Worm (Caenorhabditis elegans): Measurements from ENCODE around the gene sel-2.

DNA sequence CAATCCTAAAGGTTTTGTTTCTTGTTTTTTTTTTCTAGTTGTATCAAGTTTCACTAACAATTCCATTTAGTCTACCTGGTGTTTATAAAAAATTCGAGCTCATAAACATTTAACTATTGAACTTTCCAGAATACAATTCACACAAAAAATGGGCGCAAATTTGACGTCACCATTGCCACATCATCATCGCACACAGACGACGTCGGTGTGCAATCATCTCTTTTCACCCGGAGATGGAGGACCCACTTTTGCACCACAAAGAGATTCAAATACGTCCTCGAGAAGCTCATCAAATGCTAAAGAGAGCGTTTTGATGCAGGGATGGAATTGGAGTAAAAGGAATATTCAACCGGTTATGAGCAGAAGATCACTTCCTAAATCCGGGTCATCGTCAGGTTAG lies 47.2 kb upstream of the sel-2 start:
- TF ChIP-seq ceh-40 (GFP tag; IDR thresholded peaks at IDR 0.05) = no peak
- TF ChIP-seq lsl-1 (GFP tag; optimal IDR thresholded peaks at IDR 0.05) = no peak
- no peak for TF ChIP-seq F23B12.7 (tag; optimal IDR thresholded peaks at IDR 0.05; ENCODE audit: insufficient read depth)
